Fruit fly (Drosophila melanogaster) whole organism, wandering third instar larva: ENCODE measurements around the gene Ddx56.

Experiments
- Abd-B ChIP-seq: fragments of >200 bp; optimal IDR thresholded peaks from 2 replicates; lab custom pipeline; 2017; ENCODE audit warnings: missing biosample characterization, missing genetic modification characterization
- CG32264 ChIP-seq: fragments of 200-800 bp; sonication (Bioruptor generic); optimal IDR thresholded peaks from 2 replicates; lab custom pipeline; 2016; ENCODE audit warnings: missing biosample characterization, missing genetic modification characterization
- CG9705 ChIP-seq: fragments of 200-800 bp; sonication (Bioruptor generic); optimal IDR thresholded peaks from 2 replicates; lab custom pipeline; 2018; ENCODE audit warnings: missing biosample characterization, mild to moderate bottlenecking, missing genetic modification characterization
- CrebA ChIP-seq: fragments of 200-800 bp; sonication (Bioruptor generic); optimal IDR thresholded peaks from 2 replicates; lab custom pipeline; 2016; ENCODE audit warnings: missing biosample characterization, mild to moderate bottlenecking, missing genetic modification characterization, borderline replicate concordance
- Dfd ChIP-seq: fragments of >200 bp; optimal IDR thresholded peaks from 2 replicates; lab custom pipeline; 2017; ENCODE audit warnings: missing biosample characterization, missing genetic modification characterization
- Dif ChIP-seq: fragments of 200-275, 200-300 bp; sonication (Bioruptor generic); optimal IDR thresholded peaks from 2 replicates; lab custom pipeline; 2018; ENCODE audit warnings: missing biosample characterization, missing genetic modification characterization; ENCODE audit not compliant: partially characterized antibody
- GATAd ChIP-seq: sonication (Bioruptor generic); optimal IDR thresholded peaks from 2 replicates; lab custom pipeline; 2016; ENCODE audit warnings: missing biosample characterization, missing genetic modification characterization
- HLH106 ChIP-seq: fragments of 200-800 bp; optimal IDR thresholded peaks from 3 replicates; lab custom pipeline; 2019; ENCODE audit warnings: missing biosample characterization, mild to moderate bottlenecking, missing genetic modification characterization, moderate library complexity
- Hnf4 ChIP-seq: fragments of 200-800 bp; sonication (Bioruptor generic); optimal IDR thresholded peaks from 2 replicates; lab custom pipeline; 2016; ENCODE audit warnings: missing biosample characterization, mild to moderate bottlenecking, missing genetic modification characterization
- Hr78 ChIP-seq: fragments of >200 bp; optimal IDR thresholded peaks from 2 replicates; lab custom pipeline; 2017; ENCODE audit warnings: missing biosample characterization, missing genetic modification characterization
- Hr83 ChIP-seq: fragments of 200-300 bp; sonication (Bioruptor generic); optimal IDR thresholded peaks from 2 replicates; lab custom pipeline; 2016; ENCODE audit warnings: missing biosample characterization, mild to moderate bottlenecking, missing genetic modification characterization, moderate library complexity; ENCODE audit not compliant: poor library complexity, severe bottlenecking
- Jra ChIP-seq: sonication (Bioruptor generic); optimal IDR thresholded peaks from 2 replicates; lab custom pipeline; 2016; ENCODE audit warnings: missing biosample characterization, missing genetic modification characterization
- Mio ChIP-seq: sonication (Bioruptor generic); optimal IDR thresholded peaks from 2 replicates; lab custom pipeline; 2016; ENCODE audit warnings: missing biosample characterization, missing genetic modification characterization
- Myc ChIP-seq: fragments of >200 bp; optimal IDR thresholded peaks from 2 replicates; lab custom pipeline; 2017
- N ChIP-seq: fragments of >200 bp; optimal IDR thresholded peaks from 2 replicates; lab custom pipeline; 2018; ENCODE audit warnings: missing biosample characterization, missing external identifiers, missing genetic modification characterization
- OdsH ChIP-seq: fragments of 200-800 bp; sonication (Bioruptor generic); optimal IDR thresholded peaks from 2 replicates; lab custom pipeline; 2016; ENCODE audit warnings: missing biosample characterization, mild to moderate bottlenecking, missing genetic modification characterization
- Rel ChIP-seq, 2 experiments: fragments of 200-800 bp; sonication (Bioruptor generic) in 1 of 2; optimal IDR thresholded peaks; 2 replicates in 1 of 2; 3 replicates in 1 of 2; lab custom pipeline; 2016 to 2019; ENCODE audit warnings: mild to moderate bottlenecking in 2 of 2, missing biosample characterization in 2 of 2, missing genetic modification characterization in 2 of 2, moderate library complexity in 1 of 2
- Sp1 ChIP-seq: fragments of 200-800 bp; sonication (Bioruptor generic); optimal IDR thresholded peaks from 3 replicates; lab custom pipeline; 2019; ENCODE audit warnings: missing biosample characterization, mild to moderate bottlenecking, missing genetic modification characterization, moderate library complexity
- Vsx2 ChIP-seq: fragments of 200-300, 225-300 bp; sonication (Bioruptor generic); optimal IDR thresholded peaks from 2 replicates; lab custom pipeline; 2018; ENCODE audit warnings: missing biosample characterization, missing genetic modification characterization; ENCODE audit not compliant: partially characterized antibody
- br ChIP-seq: fragments of 200-800 bp; sonication (Bioruptor generic); optimal IDR thresholded peaks from 2 replicates; lab custom pipeline; 2016; ENCODE audit warnings: missing biosample characterization, missing genetic modification characterization
- brk ChIP-seq: fragments of 200-800 bp; sonication (Bioruptor generic); optimal IDR thresholded peaks from 2 replicates; lab custom pipeline; 2016; ENCODE audit warnings: missing biosample characterization, mild to moderate bottlenecking, missing genetic modification characterization
- dl ChIP-seq, 2 experiments: fragments of 175-275, 200-275 bp in 1 of 2; fragments of 200-275 bp in 1 of 2; sonication (Bioruptor generic); optimal IDR thresholded peaks; lab custom pipeline; 2018; ENCODE audit warnings: mild to moderate bottlenecking in 2 of 2, missing biosample characterization in 2 of 2, missing genetic modification characterization in 2 of 2, moderate library complexity in 2 of 2; ENCODE audit not compliant: partially characterized antibody in 2 of 2, insufficient read depth in 1 of 2
- dmrt93B ChIP-seq: fragments of 200-800 bp; sonication (Bioruptor generic); optimal IDR thresholded peaks from 2 replicates; lab custom pipeline; 2018; ENCODE audit warnings: missing biosample characterization, mild to moderate bottlenecking, missing genetic modification characterization
- dsf ChIP-seq: sonication (Bioruptor generic); optimal IDR thresholded peaks from 2 replicates; lab custom pipeline; 2016; ENCODE audit warnings: missing biosample characterization, missing genetic modification characterization, borderline replicate concordance
- ey ChIP-seq: fragments of 200-800 bp; sonication (Bioruptor generic); optimal IDR thresholded peaks from 2 replicates; lab custom pipeline; 2016; ENCODE audit warnings: missing biosample characterization, missing genetic modification characterization
- foxo ChIP-seq, 2 experiments: fragments of 200-800 bp; sonication (Bioruptor generic); optimal IDR thresholded peaks; 2 replicates in 1 of 2; 3 replicates in 1 of 2; lab custom pipeline; 2016 to 2017; ENCODE audit warnings: missing biosample characterization in 2 of 2, missing genetic modification characterization in 2 of 2
- fru ChIP-seq: fragments of 200-800 bp; sonication (Bioruptor generic); optimal IDR thresholded peaks from 3 replicates; lab custom pipeline; 2016; ENCODE audit warnings: missing biosample characterization, mild to moderate bottlenecking, missing genetic modification characterization
- h ChIP-seq: fragments of 200-800 bp; sonication (Bioruptor generic); optimal IDR thresholded peaks from 3 replicates; lab custom pipeline; 2016; ENCODE audit warnings: missing biosample characterization, mild to moderate bottlenecking, missing genetic modification characterization
- jim ChIP-seq: fragments of 175-275, 200-325 bp; sonication (Bioruptor generic); optimal IDR thresholded peaks from 2 replicates; lab custom pipeline; 2016; ENCODE audit warnings: missing biosample characterization, mild to moderate bottlenecking, missing genetic modification characterization
- lola ChIP-seq: fragments of >200 bp; optimal IDR thresholded peaks from 2 replicates; lab custom pipeline; 2017; ENCODE audit warnings: missing biosample characterization, missing genetic modification characterization
- pan ChIP-seq: fragments of >200 bp; optimal IDR thresholded peaks from 2 replicates; lab custom pipeline; 2017
- psq ChIP-seq: fragments of 200-800 bp; sonication (Bioruptor generic); optimal IDR thresholded peaks from 3 replicates; lab custom pipeline; 2017; ENCODE audit warnings: missing biosample characterization, mild to moderate bottlenecking, missing genetic modification characterization, moderate library complexity
- rgr ChIP-seq: fragments of 200-800 bp; sonication (Bioruptor generic); optimal IDR thresholded peaks from 3 replicates; lab custom pipeline; 2016; ENCODE audit warnings: missing biosample characterization, mild to moderate bottlenecking, missing genetic modification characterization
- sage ChIP-seq: fragments of 200-800 bp; sonication (Bioruptor generic); optimal IDR thresholded peaks from 2 replicates; lab custom pipeline; 2016; ENCODE audit warnings: missing biosample characterization, mild to moderate bottlenecking, missing genetic modification characterization
- sv ChIP-seq: fragments of 200-800 bp; sonication (Bioruptor generic); optimal IDR thresholded peaks from 3 replicates; lab custom pipeline; 2016; ENCODE audit warnings: missing biosample characterization, missing genetic modification characterization
- tai ChIP-seq: sonication (Bioruptor generic); optimal IDR thresholded peaks from 2 replicates; lab custom pipeline; 2016; ENCODE audit warnings: missing biosample characterization, missing genetic modification characterization
- usp ChIP-seq: fragments of >200 bp; optimal IDR thresholded peaks from 2 replicates; lab custom pipeline; 2017; ENCODE audit warnings: missing biosample characterization, missing genetic modification characterization
- woc ChIP-seq: sonication (Bioruptor generic); optimal IDR thresholded peaks from 2 replicates; lab custom pipeline; 2016; ENCODE audit warnings: missing biosample characterization, mild to moderate bottlenecking, missing genetic modification characterization

Gene Ddx56

DNA sequence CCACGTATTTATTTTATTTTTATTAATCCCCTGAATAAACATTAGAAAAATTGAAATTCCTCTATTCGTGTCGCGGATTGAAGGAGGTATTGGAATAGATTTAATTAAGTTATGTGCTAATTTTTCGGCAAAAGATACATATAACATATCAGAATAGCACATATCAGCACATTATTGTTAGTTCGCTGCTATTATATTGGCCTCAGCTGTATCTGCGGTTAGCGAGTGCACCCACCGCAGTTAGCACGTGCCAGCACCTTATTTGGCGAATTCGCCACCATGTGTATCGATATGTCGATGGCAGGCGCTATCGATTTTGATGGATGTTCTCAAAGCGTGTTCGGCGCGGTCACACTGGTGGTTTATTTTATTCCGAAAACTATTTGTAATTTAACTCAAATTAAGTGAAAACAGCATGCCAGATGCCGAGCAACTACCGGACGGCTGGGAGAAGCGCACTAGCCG lies 42.7 kb downstream of the Ddx56 start, which contains the start of gene dod:
Gene dod (plus strand): TSS at position 323 of the 465 bp plus-strand sequence.
- no peak for TF ChIP-seq jim (GFP tag; lab: Kevin White, UChicago)
- TF ChIP-seq pan (lab: Kevin White, UChicago) = no peak
- TF ChIP-seq Hnf4 (GFP tag; lab: Kevin White, UChicago) = no peak
- no peak for TF ChIP-seq brk (GFP tag; lab: Kevin White, UChicago)
- no peak for TF ChIP-seq Dfd (GFP tag; lab: Kevin White, UChicago)
- no peak for TF ChIP-seq CG32264
- no peak for TF ChIP-seq usp (GFP tag; lab: Kevin White, UChicago)
- peak; percentile 65 for TF ChIP-seq woc (GFP tag; lab: Kevin White, UChicago)
- no peak for TF ChIP-seq dsf
- no peak for TF ChIP-seq tai (GFP tag; lab: Kevin White, UChicago)
- TF ChIP-seq Rel (GFP tag; optimal IDR thresholded peaks at IDR 0.05; lab: Kevin White, UChicago) = no peak
- TF ChIP-seq Rel (tag; optimal IDR thresholded peaks at IDR 0.05; lab: Kevin White, UChicago) = peak; percentile 28
- TF ChIP-seq sv (GFP tag; lab: Kevin White, UChicago) = peak; percentile 24
- peak; percentile 41 for TF ChIP-seq HLH106 (tag; lab: Kevin White, UChicago)
- TF ChIP-seq N (GFP tag; lab: Kevin White, UChicago) = no peak
- TF ChIP-seq rgr = no peak
- no peak for TF ChIP-seq Abd-B (GFP tag; lab: Kevin White, UChicago)
- TF ChIP-seq Dif (GFP tag; lab: Kevin White, UChicago) = no peak
- TF ChIP-seq Myc (lab: Kevin White, UChicago) = peak; percentile 47
- TF ChIP-seq Vsx2 (GFP tag; lab: Kevin White, UChicago) = no peak
- TF ChIP-seq Sp1 = peak; percentile 60
- TF ChIP-seq sage = no peak
- no peak for TF ChIP-seq foxo (GFP tag; optimal IDR thresholded peaks at IDR 0.05; lab: Kevin White, UChicago)
- TF ChIP-seq ey (GFP tag; lab: Kevin White, UChicago) = peak; percentile 43
- TF ChIP-seq OdsH (GFP tag; lab: Kevin White, UChicago) = peak; percentile 35
- no peak for TF ChIP-seq h (GFP tag; lab: Kevin White, UChicago)
- TF ChIP-seq GATAd (GFP tag; lab: Kevin White, UChicago) = no peak
- no peak for TF ChIP-seq Hr83 (GFP tag; lab: Kevin White, UChicago)
- no peak for TF ChIP-seq Mio (GFP tag; lab: Kevin White, UChicago)
- TF ChIP-seq Jra = no peak
- no peak for TF ChIP-seq CrebA
- TF ChIP-seq Hr78 (GFP tag; lab: Kevin White, UChicago) = no peak
- no peak for TF ChIP-seq br (GFP tag; lab: Kevin White, UChicago)
- no peak for TF ChIP-seq dmrt93B
- no peak for TF ChIP-seq dl (GFP tag; optimal IDR thresholded peaks at IDR 0.05; lab: Kevin White, UChicago; ENCODE audit: insufficient read depth in 1 of 2, partially characterized antibody in 2 of 2)
- TF ChIP-seq fru (GFP tag; lab: Kevin White, UChicago) = no peak
- peak; percentile 5 for TF ChIP-seq CG9705 (GFP tag; lab: Kevin White, UChicago)
- no peak for TF ChIP-seq lola
- TF ChIP-seq psq = no peak

DNA sequence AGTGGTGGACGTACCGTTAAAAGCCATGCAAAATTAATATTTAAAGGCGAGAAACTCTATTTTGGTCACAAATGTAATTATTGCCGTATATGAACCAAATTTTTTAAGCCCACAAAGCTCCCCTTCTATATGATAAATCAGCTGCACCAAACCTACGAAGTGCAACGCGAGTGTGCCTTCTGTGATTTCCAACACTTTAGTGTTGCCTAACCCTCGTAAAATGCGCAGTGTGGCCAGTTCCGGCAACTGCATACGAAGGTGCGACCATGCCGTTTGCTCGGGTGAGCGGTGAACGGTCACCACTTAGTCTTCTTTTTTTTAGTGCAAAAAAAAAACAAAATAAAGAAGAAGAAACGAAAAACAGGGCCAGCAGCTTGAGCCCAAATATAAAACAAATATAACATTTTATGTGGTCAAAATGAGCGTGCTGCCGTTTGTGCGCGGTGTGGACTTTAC lies 48.2 kb downstream of the Ddx56 start, which contains the start of the genes tty and fliI:
Gene tty (minus strand): TSS at position 201 of the 456 bp plus-strand sequence.
Gene fliI (plus strand): TSS at position 266 of the 456 bp plus-strand sequence.
- TF ChIP-seq pan (lab: Kevin White, UChicago) (no peak), Hr78 (GFP tag; lab: Kevin White, UChicago) (no peak), tai (GFP tag; lab: Kevin White, UChicago) (no peak), psq (peak; percentile 67), usp (GFP tag; lab: Kevin White, UChicago) (no peak), rgr (peak; percentile 88), Jra (peak; percentile 59), dsf (peak; percentile 46), Hr83 (GFP tag; lab: Kevin White, UChicago) (peak; percentile 89), Hnf4 (GFP tag; lab: Kevin White, UChicago) (no peak), Dfd (GFP tag; lab: Kevin White, UChicago) (no peak), Sp1 (peak; percentile 86), N (GFP tag; lab: Kevin White, UChicago) (no peak), br (GFP tag; lab: Kevin White, UChicago) (peak; percentile 79), CrebA (no peak), Dif (GFP tag; lab: Kevin White, UChicago) (peak; percentile 13), fru (GFP tag; lab: Kevin White, UChicago) (peak; percentile 83), brk (GFP tag; lab: Kevin White, UChicago) (no peak), HLH106 (tag; lab: Kevin White, UChicago) (peak; percentile 78), Vsx2 (GFP tag; lab: Kevin White, UChicago) (no peak), lola (no peak), CG32264 (peak; percentile 76), ey (GFP tag; lab: Kevin White, UChicago) (peak; percentile 86), jim (GFP tag; lab: Kevin White, UChicago) (peak; percentile 70), Abd-B (GFP tag; lab: Kevin White, UChicago) (no peak), dmrt93B (no peak), sage (no peak), Mio (GFP tag; lab: Kevin White, UChicago) (peak; percentile 15), Myc (lab: Kevin White, UChicago) (peak; percentile 51), GATAd (GFP tag; lab: Kevin White, UChicago) (peak; percentile 60), dl (GFP tag; optimal IDR thresholded peaks at IDR 0.05; lab: Kevin White, UChicago; ENCODE audit: insufficient read depth in 1 of 2, partially characterized antibody in 2 of 2) (no peak), woc (GFP tag; lab: Kevin White, UChicago) (peak; percentile 80), CG9705 (GFP tag; lab: Kevin White, UChicago) (peak; percentile 60), sv (GFP tag; lab: Kevin White, UChicago) (peak; percentile 69), foxo (GFP tag; optimal IDR thresholded peaks at IDR 0.05; lab: Kevin White, UChicago) (peak; percentile 30 to 85), Rel (GFP tag; optimal IDR thresholded peaks at IDR 0.05; lab: Kevin White, UChicago) (peak; percentile 15), Rel (tag; optimal IDR thresholded peaks at IDR 0.05; lab: Kevin White, UChicago) (peak; percentile 88), h (GFP tag; lab: Kevin White, UChicago) (peak; percentile 87), OdsH (GFP tag; lab: Kevin White, UChicago) (peak; percentile 72)
